Worm (Caenorhabditis elegans) whole organism, L1 larva: ENCODE data around the gene clc-22.

Source experiments
- ceh-8 ChIP-seq: fragments of 200-800 bp; sonication (Bioruptor generic); optimal IDR thresholded peaks from 2 replicates; lab custom pipeline; 2018; ENCODE audit warnings: mild to moderate bottlenecking, missing genetic modification characterization, moderate library complexity, missing compliant biosample characterization
- fkh-10 ChIP-seq: sonication (generic microtip); optimal IDR thresholded peaks from 2 replicates; lab custom pipeline; 2017; ENCODE audit warnings: missing biosample characterization, missing genetic modification reagents, missing genetic modification characterization
- isw-1 ChIP-seq: fragments of 200-800 bp; sonication (Bioruptor generic); IDR thresholded peaks from 2 replicates; pipeline ENCODE4 v1.3.6; 2022; ENCODE audit warnings: missing genetic modification characterization, missing compliant biosample characterization
- lin-14 ChIP-seq: fragments of 200-800 bp; sonication (Bioruptor generic); optimal IDR thresholded peaks from 2 replicates; lab custom pipeline; 2018; ENCODE audit warnings: mild to moderate bottlenecking, missing genetic modification characterization, moderate library complexity, missing compliant biosample characterization
- lsy-2 ChIP-seq, 2 experiments: fragments of 150-350 bp; optimal IDR thresholded peaks; 2 replicates each; lab custom pipeline; 2014; ENCODE audit warnings: missing biosample characterization in 2 of 2, missing genetic modification characterization in 2 of 2
- nhr-11 ChIP-seq: fragments of 150-350 bp; optimal IDR thresholded peaks from 2 replicates; lab custom pipeline; 2014; ENCODE audit warnings: missing biosample characterization, missing genetic modification characterization
- nhr-90 ChIP-seq: sonication (generic microtip); optimal IDR thresholded peaks from 2 replicates; lab custom pipeline; 2016; ENCODE audit warnings: mild to moderate bottlenecking, missing genetic modification characterization, missing compliant biosample characterization; ENCODE audit not compliant: poor library complexity
- pqm-1 ChIP-seq: sonication (generic microtip); optimal IDR thresholded peaks from 3 replicates; lab custom pipeline; 2017; ENCODE audit warnings: missing biosample characterization, missing genetic modification characterization
- rnt-1 ChIP-seq: sonication (generic microtip); optimal IDR thresholded peaks from 2 replicates; lab custom pipeline; 2016; ENCODE audit warnings: mild to moderate bottlenecking, missing genetic modification characterization, moderate library complexity, missing compliant biosample characterization
- sox-4 ChIP-seq: sonication (generic microtip); optimal IDR thresholded peaks from 2 replicates; lab custom pipeline; 2016; ENCODE audit warnings: missing genetic modification characterization, missing compliant biosample characterization
- xbp-1 ChIP-seq: sonication (generic microtip); optimal IDR thresholded peaks from 2 replicates; lab custom pipeline; 2016; ENCODE audit warnings: missing genetic modification characterization, missing compliant biosample characterization

clc-22 gene

DNA sequence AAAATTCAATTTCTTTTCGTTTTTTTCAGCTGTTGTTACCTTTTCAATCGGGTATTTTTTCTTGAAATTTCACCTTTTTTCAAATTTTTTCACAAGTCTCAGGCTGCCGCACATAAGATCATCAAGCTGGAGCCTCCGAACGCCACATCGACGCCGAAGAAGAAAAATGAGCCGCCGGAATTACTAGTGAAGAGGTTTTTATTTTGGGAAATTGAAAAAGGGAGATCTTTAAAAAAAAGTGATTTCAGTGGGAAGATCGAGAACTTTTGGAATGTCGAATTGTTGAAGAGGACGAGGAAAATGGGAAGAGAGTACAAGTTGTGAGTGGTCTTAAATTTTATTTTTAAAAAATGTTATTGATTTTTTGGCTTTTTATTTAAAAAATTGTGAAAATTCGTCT lies 45.8 kb downstream of the clc-22 start, which contains the start of gene sea-2:
Gene sea-2 (plus strand): TSS at position 301 of the 400 bp plus-strand sequence.
- no peak for TF ChIP-seq nhr-11 (tag; lab: Kevin White, UChicago)
- TF ChIP-seq sox-4 (tag; lab: Kevin White, UChicago): no peak
- no peak for TF ChIP-seq pqm-1

DNA sequence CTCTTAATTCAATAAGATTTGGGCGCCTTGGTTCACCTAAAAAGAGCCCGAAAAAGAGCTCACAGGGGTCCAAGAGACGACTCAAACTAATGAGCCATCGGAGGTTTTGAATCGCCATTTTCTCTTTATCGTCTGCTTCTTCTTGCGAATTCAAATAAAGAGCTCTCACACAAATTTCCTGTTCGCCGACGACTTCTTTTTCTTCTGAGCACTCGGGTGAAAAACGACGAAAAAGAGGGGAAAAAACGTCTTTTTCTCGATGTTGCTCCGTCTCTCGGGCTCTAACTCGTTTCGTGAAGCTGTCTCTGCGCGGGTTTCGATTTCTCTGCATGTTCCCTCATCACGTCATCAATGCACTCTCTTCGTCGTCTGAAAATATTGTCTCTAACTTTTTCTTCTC lies 47.4 kb downstream of the clc-22 start:
- TF ChIP-seq lsy-2 (tag; optimal IDR thresholded peaks at IDR 0.05; lab: Kevin White, UChicago) (peak in 1 of 2 experiments; percentile 12), lin-14 (GFP tag; lab: Kevin White, UChicago) (peak; percentile 66), fkh-10 (GFP tag; lab: Kevin White, UChicago) (peak; percentile 47), rnt-1 (tag; lab: Kevin White, UChicago) (no peak)
- TF ChIP-seq, all 84 proteins: peak for 3

DNA sequence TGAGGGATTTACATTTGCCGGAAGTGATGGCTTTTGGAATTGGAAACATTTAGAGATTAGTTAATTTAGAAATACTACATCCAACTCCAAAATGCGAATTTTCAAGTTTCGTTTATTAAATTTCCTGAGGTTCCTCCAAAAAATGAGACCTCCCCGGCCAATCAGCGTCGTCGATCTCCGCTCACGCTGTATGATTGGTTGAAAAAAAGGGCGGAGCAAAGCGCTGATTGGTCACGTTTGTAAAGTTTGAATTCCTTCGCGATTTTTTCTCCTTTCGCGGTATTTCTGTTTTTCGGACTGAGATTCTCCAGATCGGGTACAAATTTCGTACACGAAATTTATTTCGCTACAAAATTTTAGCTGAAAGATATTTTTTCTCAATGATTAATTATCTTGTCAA lies 48.5 kb downstream of the clc-22 start:
- TF ChIP-seq xbp-1 (tag; lab: Kevin White, UChicago): no peak
- no peak for TF ChIP-seq nhr-90 (tag; lab: Kevin White, UChicago)
- TF ChIP-seq ceh-8 (GFP tag; lab: Kevin White, UChicago): peak; percentile 36
- no peak for TF ChIP-seq isw-1 (GFP tag; lab: Robert Waterston, UW)
- TF ChIP-seq, all 84 proteins: peak for 1
